Worm (Caenorhabditis elegans) whole organism, L1 larva: ENCODE results near the gene K07C5.9.

ENCODE experiments used
- C16A3.4 ChIP-seq: fragments of 150-350 bp; optimal IDR thresholded peaks from 2 replicates; lab custom pipeline; 2014; ENCODE audit warnings: missing biosample characterization, missing genetic modification characterization
- C34B4.2 ChIP-seq: sonication (generic microtip); optimal IDR thresholded peaks from 2 replicates; lab custom pipeline; 2017; ENCODE audit warnings: mild to moderate bottlenecking, missing genetic modification characterization, missing compliant biosample characterization
- F16B12.6 ChIP-seq: fragments of 150-350 bp; optimal IDR thresholded peaks from 2 replicates; lab custom pipeline; 2014; ENCODE audit warnings: missing biosample characterization, missing genetic modification characterization
- aha-1 ChIP-seq: fragments of 150-350 bp; optimal IDR thresholded peaks from 2 replicates; lab custom pipeline; 2014; ENCODE audit warnings: missing biosample characterization, missing genetic modification characterization
- ama-1 ChIP-seq: fragments of 150-350 bp; optimal IDR thresholded peaks from 2 replicates; lab custom pipeline; 2014
- dpl-1 ChIP-seq, 3 experiments: fragments of 150-350 bp in 2 of 3; sonication (generic microtip) in 1 of 3; optimal IDR thresholded peaks; 2 replicates each; lab custom pipeline; 2014 to 2017; ENCODE audit warnings: missing biosample characterization in 3 of 3, missing genetic modification characterization in 3 of 3, missing genetic modification reagents in 3 of 3
- efl-3 ChIP-seq: fragments of 200-800 bp; sonication (Bioruptor generic); optimal IDR thresholded peaks from 2 replicates; lab custom pipeline; 2018; ENCODE audit warnings: mild to moderate bottlenecking, missing genetic modification characterization, missing compliant biosample characterization
- egl-13 ChIP-seq: sonication (generic microtip); optimal IDR thresholded peaks from 2 replicates; lab custom pipeline; 2016; ENCODE audit warnings: missing genotype, missing genetic modification reagents, missing genetic modification characterization, missing compliant biosample characterization
- egl-27 ChIP-seq, 2 experiments: fragments of 150-350 bp in 1 of 2; sonication (generic microtip); optimal IDR thresholded peaks; 3 replicates each; lab custom pipeline; 2017 to 2018; ENCODE audit warnings: missing biosample characterization in 2 of 2, missing genetic modification characterization in 2 of 2, missing genetic modification reagents in 2 of 2
- elt-2 ChIP-seq: sonication (generic microtip); optimal IDR thresholded peaks from 2 replicates; lab custom pipeline; 2016; ENCODE audit warnings: missing genetic modification characterization, mild to moderate bottlenecking, inconsistent platforms, missing compliant biosample characterization, missing genetic modification reagents
- elt-3 ChIP-seq, 6 experiments: fragments of 150-350 bp in 1 of 6; sonication (generic microtip); optimal IDR thresholded peaks; 2 replicates each; lab custom pipeline; 2017 to 2018; ENCODE audit warnings: missing biosample characterization in 6 of 6, missing genetic modification characterization in 6 of 6, inconsistent platforms in 1 of 6
- fkh-10 ChIP-seq: sonication (generic microtip); optimal IDR thresholded peaks from 2 replicates; lab custom pipeline; 2017; ENCODE audit warnings: missing biosample characterization, missing genetic modification reagents, missing genetic modification characterization
- fkh-8 ChIP-seq: sonication (generic microtip); optimal IDR thresholded peaks from 2 replicates; lab custom pipeline; 2016; ENCODE audit warnings: mild to moderate bottlenecking, missing genetic modification characterization, missing compliant biosample characterization
- fos-1 ChIP-seq: fragments of 150-350 bp; optimal IDR thresholded peaks from 2 replicates; lab custom pipeline; 2014; ENCODE audit warnings: missing biosample characterization, missing genetic modification characterization
- grh-1 ChIP-seq: fragments of 200-800 bp; sonication (Bioruptor generic); IDR thresholded peaks from 2 replicates; pipeline ENCODE4 v1.3.6; 2022; ENCODE audit warnings: missing genetic modification reagents, missing genetic modification characterization, missing compliant biosample characterization
- hlh-4 ChIP-seq: sonication (generic microtip); optimal IDR thresholded peaks from 2 replicates; lab custom pipeline; 2016; ENCODE audit warnings: mild to moderate bottlenecking, missing genetic modification characterization, missing compliant biosample characterization
- isw-1 ChIP-seq: fragments of 200-800 bp; sonication (Bioruptor generic); IDR thresholded peaks from 2 replicates; pipeline ENCODE4 v1.3.6; 2022; ENCODE audit warnings: missing genetic modification characterization, missing compliant biosample characterization
- lin-13 ChIP-seq: fragments of 150-350 bp; optimal IDR thresholded peaks from 2 replicates; lab custom pipeline; 2014; ENCODE audit warnings: missing biosample characterization, missing genetic modification reagents, missing genetic modification characterization
- lin-15B ChIP-seq: fragments of 150-350 bp; sonication (generic microtip); optimal IDR thresholded peaks from 3 replicates; lab custom pipeline; 2014; ENCODE audit warnings: missing biosample characterization, missing genetic modification characterization
- lin-35 ChIP-seq, 2 experiments: fragments of 150-350 bp; optimal IDR thresholded peaks; 2 replicates each; lab custom pipeline; 2014; ENCODE audit warnings: missing biosample characterization in 2 of 2, missing genetic modification characterization in 2 of 2, missing genetic modification reagents in 2 of 2
- mab-9 ChIP-seq: fragments of 200-800 bp; sonication (Bioruptor generic); IDR thresholded peaks from 2 replicates; pipeline ENCODE4 v1.3.6; 2022; ENCODE audit warnings: missing genetic modification reagents, missing genetic modification characterization, missing compliant biosample characterization
- mdl-1 ChIP-seq, 2 experiments: fragments of 150-350 bp; optimal IDR thresholded peaks; 2 replicates each; lab custom pipeline; 2014 to 2017; ENCODE audit warnings: missing biosample characterization in 2 of 2, missing genetic modification characterization in 2 of 2, inconsistent platforms in 1 of 2
- nhr-12 ChIP-seq: sonication (generic microtip); optimal IDR thresholded peaks from 2 replicates; lab custom pipeline; 2017; ENCODE audit warnings: missing biosample characterization, missing genetic modification characterization
- nhr-19 ChIP-seq: fragments of 200-800 bp; sonication (Bioruptor generic); conservative IDR thresholded peaks from 2 replicates; pipeline ENCODE4 v1.3.6; 2022; ENCODE audit warnings: missing genetic modification characterization, missing compliant biosample characterization
- nhr-47 ChIP-seq: sonication (generic microtip); optimal IDR thresholded peaks from 2 replicates; lab custom pipeline; 2016; ENCODE audit warnings: mild to moderate bottlenecking, missing genetic modification characterization, moderate library complexity, missing compliant biosample characterization
- nhr-71 ChIP-seq: sonication (generic microtip); optimal IDR thresholded peaks from 2 replicates; lab custom pipeline; 2016; ENCODE audit warnings: mild to moderate bottlenecking, missing genetic modification characterization, moderate library complexity, missing compliant biosample characterization
- nhr-76 ChIP-seq: sonication (generic microtip); optimal IDR thresholded peaks from 2 replicates; lab custom pipeline; 2017; ENCODE audit warnings: missing biosample characterization, missing genetic modification characterization
- nhr-77 ChIP-seq: fragments of 150-350 bp; optimal IDR thresholded peaks from 2 replicates; lab custom pipeline; 2014; ENCODE audit warnings: missing biosample characterization, missing genetic modification characterization
- nhr-85 ChIP-seq: sonication (generic microtip); peaks from one replicate; lab custom pipeline; 2016; ENCODE audit warnings: missing genetic modification characterization, inconsistent platforms, missing compliant biosample characterization
- nhr-90 ChIP-seq: sonication (generic microtip); optimal IDR thresholded peaks from 2 replicates; lab custom pipeline; 2016; ENCODE audit warnings: mild to moderate bottlenecking, missing genetic modification characterization, missing compliant biosample characterization; ENCODE audit not compliant: poor library complexity
- pag-3 ChIP-seq: sonication (generic microtip); optimal IDR thresholded peaks from 2 replicates; lab custom pipeline; 2017; ENCODE audit warnings: missing genetic modification characterization, mild to moderate bottlenecking, missing compliant biosample characterization, antibody characterized with exemption, borderline replicate concordance; ENCODE audit not compliant: insufficient read depth
- pax-3 ChIP-seq: fragments of 200-800 bp; sonication (Bioruptor generic); optimal IDR thresholded peaks from 2 replicates; lab custom pipeline; 2018; ENCODE audit warnings: mild to moderate bottlenecking, missing genetic modification characterization, moderate library complexity, missing compliant biosample characterization
- pqm-1 ChIP-seq: sonication (generic microtip); optimal IDR thresholded peaks from 3 replicates; lab custom pipeline; 2017; ENCODE audit warnings: missing biosample characterization, missing genetic modification characterization
- tbx-2 ChIP-seq: sonication (generic microtip); optimal IDR thresholded peaks from 2 replicates; lab custom pipeline; 2016; ENCODE audit warnings: missing genetic modification characterization, missing compliant biosample characterization
- unc-130 ChIP-seq: fragments of 150-350 bp; optimal IDR thresholded peaks from 2 replicates; lab custom pipeline; 2017; ENCODE audit warnings: missing biosample characterization, missing genetic modification characterization, inconsistent platforms
- unc-30 ChIP-seq: sonication (generic microtip); optimal IDR thresholded peaks from 2 replicates; lab custom pipeline; 2017; ENCODE audit warnings: missing biosample characterization, missing genetic modification characterization
- unc-86 ChIP-seq: sonication (generic microtip); optimal IDR thresholded peaks from 2 replicates; lab custom pipeline; 2016; ENCODE audit warnings: missing genetic modification characterization, missing compliant biosample characterization
- zip-4 ChIP-seq: fragments of 200-800 bp; sonication (Bioruptor generic); optimal IDR thresholded peaks from 2 replicates; lab custom pipeline; 2018; ENCODE audit warnings: mild to moderate bottlenecking, missing genetic modification characterization, moderate library complexity, missing compliant biosample characterization
- ztf-11 ChIP-seq, 2 experiments: sonication (generic microtip); optimal IDR thresholded peaks; 2 replicates each; lab custom pipeline; 2016 to 2017; ENCODE audit warnings: missing genetic modification characterization in 2 of 2, missing biosample characterization in 1 of 2, missing compliant biosample characterization in 1 of 2

K07C5.9 gene

DNA sequence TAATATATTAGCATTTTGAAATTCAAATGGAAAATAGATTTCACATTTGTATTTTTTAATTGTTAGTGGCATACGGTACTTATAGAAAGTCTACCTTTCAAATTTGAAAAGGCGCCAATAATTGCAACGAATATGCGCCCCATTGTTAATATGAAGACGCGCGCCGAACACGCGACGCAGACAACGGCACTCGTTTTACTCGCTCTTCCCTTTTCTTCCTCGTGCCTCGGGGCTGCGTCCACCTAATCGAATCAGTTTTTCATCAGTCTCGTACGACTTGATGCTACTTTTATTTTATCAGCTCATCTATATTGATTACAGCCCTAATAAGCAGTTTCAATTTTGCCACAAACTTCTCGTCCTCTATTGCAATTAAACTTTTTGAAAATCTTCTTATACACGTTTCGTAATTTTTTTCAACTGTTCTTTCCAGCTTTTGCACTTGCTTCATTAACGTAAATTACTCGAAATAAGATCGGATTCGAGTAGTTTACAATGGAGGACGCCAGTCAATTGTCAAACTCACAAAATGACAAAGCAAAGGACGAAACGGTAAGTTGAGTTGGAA, 12.0 kb upstream of the K07C5.9 start, which contains the start of gene cash-1 (continued):
- no peak for TF ChIP-seq ztf-11 (tag; optimal IDR thresholded peaks at IDR 0.05; lab: Kevin White, UChicago)
- TF ChIP-seq mab-9, result no peak
- TF ChIP-seq hlh-4, result no peak
- no peak for TF ChIP-seq aha-1 (tag; lab: Kevin White, UChicago)
- TF ChIP-seq pqm-1 (tag; lab: Kevin White, UChicago), result no peak
- peak; percentile 38 for TF ChIP-seq C16A3.4
- peak in 1 of 6 experiments; percentile 45 for TF ChIP-seq elt-3 (tag; optimal IDR thresholded peaks at IDR 0.05; lab: Kevin White, UChicago)
- TF ChIP-seq nhr-76 (tag; lab: Kevin White, UChicago), result no peak
- peak; percentile 43 for TF ChIP-seq elt-2 (tag; lab: Kevin White, UChicago)
- no peak for TF ChIP-seq unc-30 (tag; lab: Kevin White, UChicago)
- TF ChIP-seq mdl-1 (tag; optimal IDR thresholded peaks at IDR 0.05; lab: Kevin White, UChicago), result peak in 1 of 2 experiments; percentile 82
- no peak for TF ChIP-seq nhr-12 (tag; lab: Kevin White, UChicago)
- peak; percentile 10 for TF ChIP-seq F16B12.6 (tag; lab: Kevin White, UChicago)
- TF ChIP-seq lin-13 (GFP tag; lab: Kevin White, UChicago), result peak; percentile 52
- no peak for TF ChIP-seq egl-27 (tag; optimal IDR thresholded peaks at IDR 0.05; lab: Kevin White, UChicago)
- peak; percentile 80 to 89 (median 83) for TF ChIP-seq dpl-1 (GFP tag; optimal IDR thresholded peaks at IDR 0.05; lab: Kevin White, UChicago)
- TF ChIP-seq unc-86 (tag; lab: Kevin White, UChicago), result no peak
- TF ChIP-seq nhr-90, result peak; percentile 60
- peak; percentile 42 for TF ChIP-seq nhr-85 (tag; lab: Kevin White, UChicago)
- peak; percentile 88 to 95 for TF ChIP-seq lin-35 (GFP tag; optimal IDR thresholded peaks at IDR 0.05; lab: Kevin White, UChicago)
- no peak for TF ChIP-seq C34B4.2 (tag; lab: Kevin White, UChicago)
- TF ChIP-seq ama-1 (lab: Kevin White, UChicago), result no peak
- TF ChIP-seq zip-4 (GFP tag; lab: Kevin White, UChicago), result no peak
- TF ChIP-seq nhr-19 (GFP tag; lab: Robert Waterston, UW), result peak; percentile 58
- peak; percentile 82 for TF ChIP-seq nhr-71 (tag; lab: Kevin White, UChicago)
- peak; percentile 67 for TF ChIP-seq isw-1 (GFP tag; lab: Robert Waterston, UW)
- TF ChIP-seq fos-1, result no peak
- no peak for TF ChIP-seq efl-3 (GFP tag; lab: Kevin White, UChicago)
- no peak for TF ChIP-seq grh-1 (GFP tag; lab: Robert Waterston, UW)
- peak; percentile 68 for TF ChIP-seq unc-130 (tag; lab: Kevin White, UChicago)
- TF ChIP-seq nhr-47, result peak; percentile 73
- TF ChIP-seq pax-3 (tag; lab: Kevin White, UChicago), result peak; percentile 11

DNA sequence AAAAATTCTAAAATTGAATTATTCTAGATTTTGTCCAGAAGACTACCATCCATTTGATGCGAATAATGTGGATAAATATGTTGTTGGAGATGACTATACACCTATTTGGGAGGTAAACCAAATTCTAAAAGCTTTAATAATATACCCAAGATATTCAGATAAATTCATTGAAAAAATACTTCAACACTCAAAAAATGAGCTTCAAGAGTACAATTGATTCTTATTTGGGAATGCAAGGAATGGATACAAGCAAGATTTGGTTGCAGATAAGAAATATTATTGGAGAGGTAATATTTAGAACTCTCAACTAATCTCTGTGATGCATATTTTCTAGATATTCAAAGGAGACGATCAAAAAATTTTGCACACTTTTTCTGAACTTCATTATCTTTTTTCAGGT, 10.2 kb upstream of the K07C5.9 start:
- no peak for TF ChIP-seq mdl-1 (tag; optimal IDR thresholded peaks at IDR 0.05; lab: Kevin White, UChicago)
- TF ChIP-seq lin-15B (tag; lab: Kevin White, UChicago), result no peak
- no peak for TF ChIP-seq fkh-10
- no peak for TF ChIP-seq aha-1 (tag; lab: Kevin White, UChicago)
- no peak for TF ChIP-seq egl-27 (tag; optimal IDR thresholded peaks at IDR 0.05; lab: Kevin White, UChicago)
- no peak for TF ChIP-seq egl-13 (tag; lab: Kevin White, UChicago)
- TF ChIP-seq C16A3.4, result no peak
- no peak for TF ChIP-seq F16B12.6 (tag; lab: Kevin White, UChicago)
- no peak for TF ChIP-seq fos-1
- no peak for TF ChIP-seq fkh-8 (tag; lab: Kevin White, UChicago)
- TF ChIP-seq nhr-77 (tag; lab: Kevin White, UChicago), result no peak
- no peak for TF ChIP-seq nhr-19 (GFP tag; lab: Robert Waterston, UW)
- TF ChIP-seq tbx-2, result no peak
- TF ChIP-seq pag-3 (tag; lab: Kevin White, UChicago), result no peak
- TF ChIP-seq efl-3 (GFP tag; lab: Kevin White, UChicago), result no peak
